Worm (Caenorhabditis elegans) whole organism, early embryonic: ENCODE data around the gene cyp-33C12.

Source experiments
- aly-1 ChIP-seq: sonication (generic microtip); optimal IDR thresholded peaks from 2 replicates; lab custom pipeline; 2016; ENCODE audit warnings: missing genetic modification characterization, missing compliant biosample characterization
- ets-7 ChIP-seq: sonication (generic microtip); optimal IDR thresholded peaks from 2 replicates; lab custom pipeline; 2016; ENCODE audit warnings: missing genotype, missing genetic modification characterization, missing compliant biosample characterization
- hmbx-1 ChIP-seq: sonication (generic microtip); optimal IDR thresholded peaks from 2 replicates; lab custom pipeline; 2016; ENCODE audit warnings: mild to moderate bottlenecking, missing genetic modification characterization, missing compliant biosample characterization
- hnd-1 ChIP-seq: sonication (generic microtip); optimal IDR thresholded peaks from 2 replicates; lab custom pipeline; 2016; ENCODE audit warnings: missing genetic modification characterization, missing compliant biosample characterization
- scrt-1 ChIP-seq: fragments of 200-800 bp; sonication (Bioruptor generic); IDR thresholded peaks from 2 replicates; pipeline ENCODE4 v1.3.6; 2022; ENCODE audit warnings: missing genetic modification characterization, missing compliant biosample characterization
- sea-1 ChIP-seq: fragments of 200-800 bp; sonication (Bioruptor generic); conservative IDR thresholded peaks from 2 replicates; pipeline ENCODE4 v1.3.6; 2022; ENCODE audit warnings: missing genetic modification characterization, missing compliant biosample characterization
- tbx-37 ChIP-seq: fragments of 200-800 bp; sonication (Bioruptor generic); conservative IDR thresholded peaks from 2 replicates; pipeline ENCODE4 v1.3.6; 2022; ENCODE audit warnings: missing genetic modification reagents, missing genetic modification characterization, missing compliant biosample characterization
- tra-4 ChIP-seq: sonication (generic microtip); optimal IDR thresholded peaks from 2 replicates; lab custom pipeline; 2017; ENCODE audit warnings: missing genetic modification characterization, missing compliant biosample characterization

ce11 chrV:2174465-2174864 lies 29.7 kb downstream of the cyp-33C12 start:
- no peak for TF ChIP-seq aly-1
- TF ChIP-seq ets-7 (tag; lab: Kevin White, UChicago), result no peak
- TF ChIP-seq hmbx-1 (tag; lab: Kevin White, UChicago), result no peak
- TF ChIP-seq scrt-1 (GFP tag; lab: Robert Waterston, UW), result no peak
- no peak for TF ChIP-seq tbx-37 (GFP tag; lab: Robert Waterston, UW)
- TF ChIP-seq sea-1 (GFP tag; lab: Robert Waterston, UW), result no peak
- TF ChIP-seq hnd-1 (tag; lab: Kevin White, UChicago), result no peak
- TF ChIP-seq tra-4 (tag; lab: Kevin White, UChicago), result no peak
